Fruit fly (Drosophila melanogaster): ENCODE data around the gene CG8814.

CG8814 gene

dm6 chr2L:2924266-2924801 is 49.6 kb downstream of the CG8814 start:
- no peak for TF ChIP-seq ey (GFP tag; optimal IDR thresholded peaks at IDR 0.05)
- TF ChIP-seq foxo (GFP tag; optimal IDR thresholded peaks at IDR 0.05): no peak
- no peak for TF ChIP-seq usp (GFP tag; optimal IDR thresholded peaks at IDR 0.05)
- no peak for TF ChIP-seq lola (GFP tag; optimal IDR thresholded peaks at IDR 0.05)
- TF ChIP-seq CG9705 (GFP tag; optimal IDR thresholded peaks at IDR 0.05): no peak
- no peak for TF ChIP-seq Myc (optimal IDR thresholded peaks at IDR 0.05)
- no peak for TF ChIP-seq N (GFP tag; optimal IDR thresholded peaks at IDR 0.05)
- peak; percentile 85 for TF ChIP-seq Rel (GFP tag; optimal IDR thresholded peaks at IDR 0.05)
- TF ChIP-seq Rel (tag; optimal IDR thresholded peaks at IDR 0.05): no peak
- no peak for TF ChIP-seq Dfd (GFP tag; optimal IDR thresholded peaks at IDR 0.05)
- TF ChIP-seq HLH106 (tag; optimal IDR thresholded peaks at IDR 0.05): peak; percentile 2
- TF ChIP-seq br (GFP tag; optimal IDR thresholded peaks at IDR 0.05): peak; percentile 53
- TF ChIP-seq GATAd (GFP tag; optimal IDR thresholded peaks at IDR 0.05): peak; percentile 32
- TF ChIP-seq dsf (GFP tag; optimal IDR thresholded peaks at IDR 0.05; ENCODE audit: borderline replicate concordance): no peak
- TF ChIP-seq dmrt93B (GFP tag; optimal IDR thresholded peaks at IDR 0.05): no peak
- no peak for TF ChIP-seq h (GFP tag; optimal IDR thresholded peaks at IDR 0.05)
- no peak for TF ChIP-seq Hr78 (GFP tag; optimal IDR thresholded peaks at IDR 0.05)
- no peak for TF ChIP-seq tai (GFP tag; optimal IDR thresholded peaks at IDR 0.05)
- no peak for TF ChIP-seq dl (GFP tag; optimal IDR thresholded peaks at IDR 0.05; ENCODE audit: insufficient read depth in 1 of 2, partially characterized antibody in 2 of 2)
- TF ChIP-seq Hnf4 (GFP tag; optimal IDR thresholded peaks at IDR 0.05): peak; percentile 43
- no peak for TF ChIP-seq jim (GFP tag; optimal IDR thresholded peaks at IDR 0.05)
- TF ChIP-seq pan (optimal IDR thresholded peaks at IDR 0.05): no peak
- TF ChIP-seq CG32264 (GFP tag; optimal IDR thresholded peaks at IDR 0.05): peak; percentile 53
- peak; percentile 42 for TF ChIP-seq brk (GFP tag; optimal IDR thresholded peaks at IDR 0.05)
- TF ChIP-seq rgr (GFP tag; optimal IDR thresholded peaks at IDR 0.05): no peak
- peak; percentile 41 for TF ChIP-seq fru (GFP tag; optimal IDR thresholded peaks at IDR 0.05)
- no peak for TF ChIP-seq sv (GFP tag; optimal IDR thresholded peaks at IDR 0.05)
- TF ChIP-seq woc (GFP tag; optimal IDR thresholded peaks at IDR 0.05): no peak
- TF ChIP-seq Dif (GFP tag; optimal IDR thresholded peaks at IDR 0.05; ENCODE audit: partially characterized antibody): no peak
- TF ChIP-seq Jra (GFP tag; optimal IDR thresholded peaks at IDR 0.05): no peak
- TF ChIP-seq Vsx2 (GFP tag; optimal IDR thresholded peaks at IDR 0.05; ENCODE audit: partially characterized antibody): no peak
- TF ChIP-seq Sp1 (GFP tag; optimal IDR thresholded peaks at IDR 0.05): peak; percentile 93
- TF ChIP-seq psq (GFP tag; optimal IDR thresholded peaks at IDR 0.05): peak; percentile 58
- peak; percentile 86 for TF ChIP-seq CrebA (GFP tag; optimal IDR thresholded peaks at IDR 0.05; ENCODE audit: borderline replicate concordance)
- no peak for TF ChIP-seq Abd-B (GFP tag; optimal IDR thresholded peaks at IDR 0.05)
- no peak for TF ChIP-seq Hr83 (GFP tag; optimal IDR thresholded peaks at IDR 0.05; ENCODE audit: poor library complexity, severe bottlenecking)
- TF ChIP-seq sage (GFP tag; optimal IDR thresholded peaks at IDR 0.05): peak; percentile 32
- no peak for TF ChIP-seq OdsH (GFP tag; optimal IDR thresholded peaks at IDR 0.05)
- TF ChIP-seq Mio (GFP tag; optimal IDR thresholded peaks at IDR 0.05): no peak
